Fruit fly (Drosophila melanogaster): ENCODE measurements around the gene Sf3a1.
A peak's percentile ranks its signal among the peaks of the same experiment; 100 is the strongest.

Gene Sf3a1

DNA sequence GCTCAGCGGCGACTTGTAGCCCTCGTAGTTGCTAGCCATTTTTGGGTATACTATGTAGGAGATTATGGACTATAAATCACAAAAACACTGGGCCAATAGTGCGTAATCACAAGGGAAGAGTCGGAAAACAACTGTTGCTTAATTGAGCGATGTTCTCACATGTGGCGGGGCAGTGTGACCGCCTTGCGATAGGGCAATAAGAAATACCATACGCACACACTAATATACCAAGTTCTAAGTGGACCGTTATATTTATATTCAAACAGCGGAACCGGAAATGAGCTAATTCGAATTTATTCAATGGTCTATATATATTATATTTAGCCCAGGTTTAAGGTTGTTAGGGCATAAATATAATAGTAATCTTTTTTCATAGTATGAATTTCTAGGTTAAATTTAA, 18.8 kb upstream of the Sf3a1 start, which contains the start of gene Adsl (continued):
- TF ChIP-seq Jarid2 (GFP tag; optimal IDR thresholded peaks at IDR 0.05): peak; percentile 60
- no peak for TF ChIP-seq CG3726 (GFP tag; IDR thresholded peaks at IDR 0.05)
- TF ChIP-seq CG11247 (GFP tag; IDR thresholded peaks at IDR 0.05): no peak
- TF ChIP-seq CG8478 (optimal IDR thresholded peaks at IDR 0.05): no peak

DNA sequence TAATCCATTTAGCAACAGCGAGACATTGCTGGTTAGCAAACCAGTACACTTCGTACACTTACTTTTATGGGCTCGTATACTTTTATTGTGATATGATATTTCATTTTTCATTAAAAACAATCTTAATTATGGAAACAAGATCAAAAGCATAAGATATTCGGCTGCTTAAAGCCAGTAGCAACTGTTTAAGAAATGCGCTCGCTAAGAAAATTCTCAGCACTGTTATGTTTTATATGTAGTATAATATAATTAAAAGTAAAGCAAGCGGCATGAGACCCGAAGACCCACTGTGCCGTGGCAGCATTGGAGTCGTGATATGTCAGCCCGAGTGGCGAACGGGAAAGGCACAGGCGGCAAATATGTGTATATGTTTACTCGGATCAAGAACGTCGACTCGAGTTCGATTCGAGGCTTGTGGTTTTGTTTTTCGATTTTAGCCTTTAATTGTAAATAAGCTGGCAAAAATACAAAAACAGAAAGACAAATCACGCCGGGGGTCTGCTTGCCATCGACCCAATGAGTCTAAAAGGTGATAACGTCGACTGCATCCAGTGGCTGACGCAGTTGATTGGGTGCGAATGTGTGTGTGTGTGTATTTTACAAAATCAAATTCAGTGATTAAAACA, 16.9 kb upstream of the Sf3a1 start:
- no peak for TF ChIP-seq crp (GFP tag; optimal IDR thresholded peaks at IDR 0.05)
- TF ChIP-seq Ets65A (GFP tag): peak; percentile 55
- no peak for TF ChIP-seq Lim3 (GFP tag; IDR thresholded peaks at IDR 0.05)
- TF ChIP-seq CG2889 (GFP tag; IDR thresholded peaks at IDR 0.05): no peak
- TF ChIP-seq shn (GFP tag; optimal IDR thresholded peaks at IDR 0.05): no peak
- no peak for TF ChIP-seq MBD-R2 (GFP tag; IDR thresholded peaks at IDR 0.05)

DNA sequence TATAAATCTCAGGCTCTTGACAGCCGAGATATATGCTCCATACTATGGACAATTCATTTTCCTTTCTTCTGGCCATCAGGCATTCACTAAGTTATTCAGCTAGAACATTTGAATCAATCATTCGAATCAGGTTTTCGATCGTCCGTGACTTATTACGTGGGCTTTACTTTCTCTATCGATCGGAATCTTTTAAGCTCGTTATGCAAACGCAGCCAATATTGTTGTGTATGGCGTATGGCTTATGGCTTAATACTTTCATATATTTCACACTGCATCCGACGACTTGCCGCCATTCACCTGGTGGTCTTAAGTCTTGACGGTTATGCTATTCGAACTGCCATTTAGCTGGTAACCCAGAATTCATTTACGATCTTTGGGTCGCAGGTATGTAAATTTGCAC, 14.0 kb upstream of the Sf3a1 start:
- TF ChIP-seq CG42726 (GFP tag; IDR thresholded peaks at IDR 0.05; ENCODE audit: partially characterized antibody) (no peak), Scr (GFP tag; IDR thresholded peaks at IDR 0.05; ENCODE audit: partially characterized antibody) (no peak), nerfin-2 (GFP tag; IDR thresholded peaks at IDR 0.05; ENCODE audit: partially characterized antibody) (no peak), jigr1 (GFP tag; IDR thresholded peaks at IDR 0.05) (no peak), Blimp-1 (GFP tag; optimal IDR thresholded peaks at IDR 0.05) (peak; percentile 64), oc (tag; optimal IDR thresholded peaks at IDR 0.05) (peak; percentile 71), CG33213 (GFP tag; optimal IDR thresholded peaks at IDR 0.05) (no peak), Med (GFP tag) (no peak), CG11093 (GFP tag; IDR thresholded peaks at IDR 0.05) (no peak), MBD-R2 (GFP tag; IDR thresholded peaks at IDR 0.05) (no peak), onecut (GFP tag; IDR thresholded peaks at IDR 0.05) (peak; percentile 37)

DNA sequence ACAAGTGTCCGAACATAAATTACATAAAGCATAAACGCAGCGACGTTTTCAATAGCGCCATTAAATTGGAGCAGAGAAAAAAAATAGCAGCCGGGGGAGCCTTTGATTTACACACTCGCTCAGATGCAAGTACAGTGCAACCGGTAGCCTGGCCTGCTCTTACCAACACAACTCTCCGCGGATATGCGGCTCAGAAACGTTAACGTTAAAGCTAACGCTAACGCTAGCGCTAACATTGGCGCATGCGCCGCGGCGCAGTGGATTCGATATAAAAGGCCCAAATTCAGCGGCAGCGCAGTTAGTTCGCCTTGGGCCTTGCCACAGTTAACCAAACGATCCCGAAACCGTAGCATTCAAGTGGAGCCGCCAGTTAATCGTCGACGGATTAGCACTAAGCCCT, 12.1 kb upstream of the Sf3a1 start, which contains the start of gene Pxd:
Pxd (plus strand) TSS at position 301 of the 400 bp plus-strand sequence.
- TF ChIP-seq cg (GFP tag; optimal IDR thresholded peaks at IDR 0.05) (no peak), Optix (GFP tag; IDR thresholded peaks at IDR 0.05) (no peak), ewg (GFP tag; optimal IDR thresholded peaks at IDR 0.05) (peak; percentile 8)

DNA sequence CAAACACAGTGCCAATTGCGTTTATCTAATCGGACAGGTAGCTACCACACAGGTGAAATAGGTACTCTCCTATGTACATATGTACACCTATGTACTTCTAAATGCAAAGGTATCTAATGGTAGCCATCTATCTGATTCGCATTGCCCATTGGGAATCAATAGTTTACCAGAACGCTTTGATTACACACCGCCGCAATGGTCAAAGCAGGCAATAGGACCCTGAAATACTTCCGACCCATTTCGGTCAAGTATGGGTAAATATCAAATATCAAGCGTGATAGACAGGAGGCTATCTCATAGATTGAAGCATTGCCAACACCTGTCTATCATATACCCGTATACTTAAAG, 6.5 kb upstream of the Sf3a1 start:
- no peak for TF ChIP-seq wek (GFP tag; optimal IDR thresholded peaks at IDR 0.05)
- peak; percentile 53 for TF ChIP-seq grn (GFP tag; optimal IDR thresholded peaks at IDR 0.05)
- TF ChIP-seq GATAe (GFP tag; conservative IDR thresholded peaks at IDR 0.05): 0 out of 2 replicates have a peak, but pooled peaks have one; percentile 13
- no peak for TF ChIP-seq PHDP (tag; optimal IDR thresholded peaks at IDR 0.05)
- TF ChIP-seq Elba2 (GFP tag; optimal IDR thresholded peaks at IDR 0.05): peak; percentile 65
- TF ChIP-seq mirr (GFP tag; optimal IDR thresholded peaks at IDR 0.05): peak; percentile 93

DNA sequence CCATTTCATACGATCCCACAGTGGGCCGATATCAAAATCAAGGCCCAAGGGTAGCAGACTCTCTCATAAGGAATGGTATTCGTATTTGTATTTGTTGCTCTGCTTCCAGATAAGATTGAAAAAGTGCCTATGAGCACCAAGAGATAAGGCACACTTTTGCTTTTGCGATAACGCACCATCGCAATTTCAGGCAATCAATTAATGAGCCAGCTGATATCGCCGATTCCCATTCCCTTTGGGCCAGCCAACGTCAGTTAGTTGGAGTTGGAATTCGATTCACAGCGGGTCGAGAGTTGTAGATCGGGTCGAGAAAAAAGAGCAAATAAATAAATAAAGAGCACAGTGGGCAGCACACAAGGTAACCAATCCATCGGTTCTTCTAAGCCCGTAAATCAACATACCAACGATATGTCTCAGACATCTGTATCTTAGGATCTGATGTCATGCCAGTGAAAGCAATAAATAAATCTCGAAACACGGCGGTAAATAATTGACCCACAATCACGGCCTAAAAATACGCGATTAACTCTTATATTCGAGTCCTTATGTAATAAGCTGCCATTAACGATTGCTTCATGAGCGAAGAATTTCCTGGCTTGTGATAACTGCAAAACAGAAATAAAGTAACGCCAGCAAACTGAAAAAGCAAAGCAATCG, 6.0 kb upstream of the Sf3a1 start, which contains the start of gene CG8907:
CG8907 (plus strand) TSS at position 252 of the 657 bp plus-strand sequence.
- peak; percentile 74 for TF ChIP-seq lab (GFP tag; optimal IDR thresholded peaks at IDR 0.05)
- no peak for TF ChIP-seq kni (GFP tag; optimal IDR thresholded peaks at IDR 0.05)
- peak; percentile 96 for TF ChIP-seq GATAe (GFP tag; conservative IDR thresholded peaks at IDR 0.05)
- peak; percentile 82 for TF ChIP-seq grn (GFP tag; optimal IDR thresholded peaks at IDR 0.05)
- peak; percentile 68 for TF ChIP-seq sug (tag; optimal IDR thresholded peaks at IDR 0.05)
- peak; percentile 39 for TF ChIP-seq CG10543 (GFP tag; optimal IDR thresholded peaks at IDR 0.05)
- TF ChIP-seq ewg (GFP tag; optimal IDR thresholded peaks at IDR 0.05): no peak
- no peak for TF ChIP-seq nom (GFP tag; optimal IDR thresholded peaks at IDR 0.05)
- peak; percentile 27; the same call in 1 of the 3 replicates for TF ChIP-seq Dbx (GFP tag; IDR thresholded peaks at IDR 0.05)
- no peak for TF ChIP-seq PHDP (tag; optimal IDR thresholded peaks at IDR 0.05)
- TF ChIP-seq HmgZ (tag; optimal IDR thresholded peaks at IDR 0.05): no peak
- no peak for TF ChIP-seq Lpt (GFP tag; optimal IDR thresholded peaks at IDR 0.05)
- no peak for TF ChIP-seq lov (optimal IDR thresholded peaks at IDR 0.05)
- no peak for TF ChIP-seq lov (GFP tag; IDR thresholded peaks at IDR 0.05)
- TF ChIP-seq CG15479 (GFP tag; optimal IDR thresholded peaks at IDR 0.05): peak; percentile 92
- TF ChIP-seq B-H2 (GFP tag; optimal IDR thresholded peaks at IDR 0.05): peak; percentile 9
- peak; percentile 65 for TF ChIP-seq mirr (GFP tag; optimal IDR thresholded peaks at IDR 0.05)
